Fruit fly (Drosophila melanogaster) whole organism, embryonic: ENCODE measurements around the gene CG15461.

ENCODE experiments used
- Abd-B ChIP-seq: fragments of 200-800 bp; sonication (Bioruptor generic); optimal IDR thresholded peaks from 2 replicates; lab custom pipeline; 2018; ENCODE audit warnings: missing biosample characterization, mild to moderate bottlenecking, missing genetic modification characterization, moderate library complexity
- Bteb2 ChIP-seq: fragments of 200-800 bp; sonication (Bioruptor generic); optimal IDR thresholded peaks from 2 replicates; lab custom pipeline; 2016; ENCODE audit warnings: missing biosample characterization, missing genetic modification characterization
- CG10274 ChIP-seq: fragments of 200-800 bp; sonication (Bioruptor generic); optimal IDR thresholded peaks from 3 replicates; lab custom pipeline; 2017; ENCODE audit warnings: missing biosample characterization, mild to moderate bottlenecking, missing genetic modification characterization
- CG10654 ChIP-seq: fragments of 200-800 bp; sonication (Bioruptor generic); optimal IDR thresholded peaks from 2 replicates; lab custom pipeline; 2016; ENCODE audit warnings: missing biosample characterization, missing genetic modification characterization
- CG12942 ChIP-seq: fragments of 200-800 bp; sonication (Bioruptor generic); optimal IDR thresholded peaks from 3 replicates; lab custom pipeline; 2016; ENCODE audit warnings: missing biosample characterization, missing genetic modification characterization
- CG14050 ChIP-seq: fragments of 200-800 bp; sonication (Bioruptor generic); IDR thresholded peaks from 3 replicates; pipeline ENCODE4 v1.3.6; 2022; ENCODE audit warnings: missing biosample characterization, missing genetic modification characterization
- CG14667 ChIP-seq: fragments of 200-800 bp; sonication (Bioruptor generic); IDR thresholded peaks from 2 replicates; pipeline ENCODE4 v1.3.6; 2022; ENCODE audit warnings: missing biosample characterization, missing genetic modification characterization
- CG15479 ChIP-seq: fragments of 200-800 bp; sonication (Bioruptor generic); optimal IDR thresholded peaks from 3 replicates; lab custom pipeline; 2019; ENCODE audit warnings: missing biosample characterization, mild to moderate bottlenecking, missing genetic modification characterization, moderate library complexity
- CG17328 ChIP-seq: fragments of 200-800 bp; sonication (Bioruptor generic); IDR thresholded peaks from 2 replicates; pipeline ENCODE4 v1.3.6; 2022; ENCODE audit warnings: missing biosample characterization, missing genetic modification characterization
- CG18476 ChIP-seq: fragments of 200-800 bp; sonication (Bioruptor generic); optimal IDR thresholded peaks from 2 replicates; lab custom pipeline; 2016; ENCODE audit warnings: missing biosample characterization, mild to moderate bottlenecking, missing genetic modification characterization
- CG18599 ChIP-seq: fragments of 200-800 bp; sonication (Bioruptor generic); optimal IDR thresholded peaks from 3 replicates; lab custom pipeline; 2017; ENCODE audit warnings: missing biosample characterization, missing genetic modification characterization, mild to moderate bottlenecking, moderate library complexity, missing genetic modification reagents
- CG30431 ChIP-seq: fragments of 200-800 bp; sonication (Bioruptor generic); optimal IDR thresholded peaks from 2 replicates; lab custom pipeline; 2017; ENCODE audit warnings: missing biosample characterization, missing genetic modification characterization
- CG43689 ChIP-seq: fragments of 200-800 bp; sonication (Bioruptor generic); IDR thresholded peaks from 2 replicates; pipeline ENCODE4 v1.3.6; 2022; ENCODE audit warnings: missing biosample characterization, missing genetic modification characterization
- CG4854 ChIP-seq: fragments of 200-800 bp; sonication (Bioruptor generic); optimal IDR thresholded peaks from 2 replicates; lab custom pipeline; 2016; ENCODE audit warnings: missing biosample characterization, missing genetic modification characterization, inconsistent platforms
- CG5953 ChIP-seq: fragments of 200-800 bp; sonication (Bioruptor generic); IDR thresholded peaks from 2 replicates; pipeline ENCODE4 v1.3.6; 2022; ENCODE audit warnings: missing biosample characterization, missing genetic modification characterization
- CG7271 ChIP-seq: fragments of 200-800 bp; sonication (Bioruptor generic); optimal IDR thresholded peaks from 2 replicates; lab custom pipeline; 2018; ENCODE audit warnings: missing biosample characterization, mild to moderate bottlenecking, missing genetic modification characterization, moderate library complexity
- CG7928 ChIP-seq: fragments of 200-800 bp; sonication (Bioruptor generic); optimal IDR thresholded peaks from 2 replicates; lab custom pipeline; 2017; ENCODE audit warnings: missing biosample characterization, mild to moderate bottlenecking, missing genetic modification characterization
- CG7987 ChIP-seq: fragments of 200-800 bp; sonication (Bioruptor generic); optimal IDR thresholded peaks from 2 replicates; lab custom pipeline; 2018; ENCODE audit warnings: missing biosample characterization, mild to moderate bottlenecking, missing genetic modification characterization, moderate library complexity
- CG8281 ChIP-seq: fragments of 200-800 bp; sonication (Bioruptor generic); optimal IDR thresholded peaks from 2 replicates; lab custom pipeline; 2018; ENCODE audit warnings: missing biosample characterization, mild to moderate bottlenecking, missing genetic modification characterization, moderate library complexity
- CG8388 ChIP-seq: fragments of 200-800 bp; sonication (Bioruptor generic); optimal IDR thresholded peaks from 2 replicates; lab custom pipeline; 2019; ENCODE audit warnings: missing biosample characterization, mild to moderate bottlenecking, missing genetic modification characterization, moderate library complexity
- CHES-1-like ChIP-seq: fragments of 200-800 bp; sonication (Bioruptor generic); optimal IDR thresholded peaks from 2 replicates; lab custom pipeline; 2016; ENCODE audit warnings: missing biosample characterization, missing genetic modification characterization
- Doc2 ChIP-seq: fragments of 200-800 bp; sonication (Bioruptor generic); IDR thresholded peaks from 2 replicates; pipeline ENCODE4 v1.3.6; 2022; ENCODE audit warnings: missing biosample characterization, missing genetic modification characterization
- Drgx ChIP-seq: fragments of 200-800 bp; sonication (Bioruptor generic); IDR thresholded peaks from 2 replicates; pipeline ENCODE4 v1.3.6; 2022; ENCODE audit warnings: missing biosample characterization, missing genetic modification characterization
- E2f2 ChIP-seq: fragments of 200-800 bp; sonication (Bioruptor generic); IDR thresholded peaks from 2 replicates; pipeline ENCODE4 v1.3.6; 2022; ENCODE audit warnings: missing biosample characterization, missing genetic modification characterization
- Elba2 ChIP-seq: fragments of 200-800 bp; sonication (Bioruptor generic); optimal IDR thresholded peaks from 3 replicates; lab custom pipeline; 2016; ENCODE audit warnings: missing biosample characterization, missing genetic modification characterization
- Lhr ChIP-seq: fragments of 200-800 bp; sonication (Bioruptor generic); optimal IDR thresholded peaks from 3 replicates; lab custom pipeline; 2017; ENCODE audit warnings: mild to moderate bottlenecking, missing biosample characterization, missing genetic modification reagents, missing genetic modification characterization
- Mrtf ChIP-seq: fragments of 200-800 bp; sonication (Bioruptor generic); IDR thresholded peaks from 3 replicates; pipeline ENCODE4 v1.3.6; 2022; ENCODE audit warnings: missing biosample characterization, missing genetic modification characterization
- Neu2 ChIP-seq: fragments of 200-800 bp; sonication (Bioruptor generic); optimal IDR thresholded peaks from 3 replicates; lab custom pipeline; 2016; ENCODE audit warnings: missing biosample characterization, missing genetic modification characterization, borderline replicate concordance
- Ptx1 ChIP-seq: fragments of 200-800 bp; sonication (Bioruptor generic); IDR thresholded peaks from 2 replicates; pipeline ENCODE4 v1.3.6; 2022; ENCODE audit warnings: missing biosample characterization, missing genetic modification characterization
- Stat92E ChIP-seq, 3 experiments: fragments of >200 bp in 2 of 3; fragments of 200-800 bp in 1 of 3; sonication (Bioruptor generic) in 1 of 3; optimal IDR thresholded peaks; 2 replicates each; lab custom pipeline; 2017 to 2019; ENCODE audit warnings: missing biosample characterization in 3 of 3, missing genetic modification characterization in 3 of 3, mild to moderate bottlenecking in 1 of 3, moderate library complexity in 1 of 3
- TFAM ChIP-seq: fragments of 200-800 bp; sonication (Bioruptor generic); optimal IDR thresholded peaks from 2 replicates; lab custom pipeline; 2017; ENCODE audit warnings: missing biosample characterization, missing genetic modification characterization, inconsistent platforms
- ab ChIP-seq: fragments of 200-800 bp; sonication (Bioruptor generic); optimal IDR thresholded peaks from 2 replicates; lab custom pipeline; 2016; ENCODE audit warnings: missing biosample characterization, missing genetic modification characterization
- abd-A ChIP-seq: fragments of 200-800 bp; sonication (Bioruptor generic); optimal IDR thresholded peaks from 3 replicates; lab custom pipeline; 2019; ENCODE audit warnings: missing biosample characterization, mild to moderate bottlenecking, missing genetic modification characterization, moderate library complexity
- aop ChIP-seq: fragments of 200-800 bp; sonication (Bioruptor generic); IDR thresholded peaks from 2 replicates; pipeline ENCODE4 v1.3.6; 2022; ENCODE audit warnings: missing biosample characterization, missing genetic modification characterization
- ap ChIP-seq: fragments of 200-800 bp; sonication (Bioruptor generic); IDR thresholded peaks from 2 replicates; pipeline ENCODE4 v1.3.6; 2022; ENCODE audit warnings: missing biosample characterization, missing genetic modification characterization
- ase ChIP-seq: fragments of 200-800 bp; sonication (Bioruptor generic); IDR thresholded peaks from 3 replicates; pipeline ENCODE4 v1.3.6; 2022; ENCODE audit warnings: missing biosample characterization, missing genetic modification characterization
- ato ChIP-seq: fragments of 200-800 bp; sonication (Bioruptor generic); IDR thresholded peaks from 2 replicates; pipeline ENCODE4 v1.3.6; 2022; ENCODE audit warnings: missing biosample characterization, missing genetic modification characterization; ENCODE audit not compliant: partially characterized antibody
- az2 ChIP-seq: fragments of 200-800 bp; sonication (Bioruptor generic); optimal IDR thresholded peaks from 3 replicates; lab custom pipeline; 2016; ENCODE audit warnings: missing biosample characterization, missing genetic modification characterization
- caup ChIP-seq: fragments of 200-800 bp; sonication (Bioruptor generic); optimal IDR thresholded peaks from 3 replicates; lab custom pipeline; 2017; ENCODE audit warnings: missing biosample characterization, mild to moderate bottlenecking, missing genetic modification characterization, moderate library complexity; ENCODE audit not compliant: severe bottlenecking
- dpn ChIP-seq, 2 experiments: fragments of 200-800 bp; sonication (Bioruptor generic); optimal IDR thresholded peaks; 3 replicates each; lab custom pipeline; 2016; ENCODE audit warnings: missing biosample characterization in 2 of 2, missing genetic modification characterization in 2 of 2
- eyg ChIP-seq: fragments of 200-800 bp; sonication (Bioruptor generic); optimal IDR thresholded peaks from 3 replicates; lab custom pipeline; 2016; ENCODE audit warnings: missing biosample characterization, missing genetic modification characterization
- gcm2 ChIP-seq: fragments of 200-800 bp; sonication (Bioruptor generic); optimal IDR thresholded peaks from 2 replicates; lab custom pipeline; 2016; ENCODE audit warnings: missing biosample characterization, missing genetic modification characterization
- ham ChIP-seq: fragments of 200-800 bp; sonication (Bioruptor generic); IDR thresholded peaks from 2 replicates; pipeline ENCODE4 v1.3.6; 2022; ENCODE audit warnings: missing biosample characterization, missing genetic modification characterization
- nau ChIP-seq: fragments of 200-800 bp; sonication (Bioruptor generic); optimal IDR thresholded peaks from 3 replicates; lab custom pipeline; 2017; ENCODE audit warnings: missing biosample characterization, mild to moderate bottlenecking, missing genetic modification characterization, missing genetic modification reagents
- oc ChIP-seq: fragments of 200-800 bp; sonication (Bioruptor generic); optimal IDR thresholded peaks from 2 replicates; lab custom pipeline; 2018; ENCODE audit warnings: missing biosample characterization, mild to moderate bottlenecking, missing genetic modification characterization, moderate library complexity
- repo ChIP-seq: fragments of 200-800 bp; sonication (Bioruptor generic); optimal IDR thresholded peaks from 2 replicates; lab custom pipeline; 2016; ENCODE audit warnings: missing biosample characterization, missing genetic modification characterization
- ro ChIP-seq: fragments of 200-800 bp; sonication (Bioruptor generic); IDR thresholded peaks from 2 replicates; pipeline ENCODE4 v1.3.6; 2022; ENCODE audit warnings: missing biosample characterization, missing genetic modification characterization
- slp2 ChIP-seq: fragments of 200-800 bp; sonication (Bioruptor generic); optimal IDR thresholded peaks from 2 replicates; lab custom pipeline; 2016; ENCODE audit warnings: missing biosample characterization, missing genetic modification characterization
- sug ChIP-seq: fragments of 200-800 bp; optimal IDR thresholded peaks from 2 replicates; lab custom pipeline; 2019; ENCODE audit warnings: missing biosample characterization, mild to moderate bottlenecking, missing genetic modification characterization, moderate library complexity
- toy ChIP-seq: fragments of 200-800 bp; sonication (Bioruptor generic); IDR thresholded peaks from 2 replicates; pipeline ENCODE4 v1.3.6; 2022; ENCODE audit warnings: missing biosample characterization, missing genetic modification characterization
- trem ChIP-seq: fragments of 200-800 bp; optimal IDR thresholded peaks from 3 replicates; lab custom pipeline; 2019; ENCODE audit warnings: missing biosample characterization, mild to moderate bottlenecking, missing genetic modification characterization, moderate library complexity

The CG15461 gene

dm6 chrX:20480382-20480781, 5.6 kb upstream of the CG15461 start (continued):
- TF ChIP-seq Stat92E (GFP tag; optimal IDR thresholded peaks at IDR 0.05; lab: Kevin White, UChicago) (no peak), CG8281 (tag; lab: Kevin White, UChicago) (peak; percentile 17), CG10654 (peak; percentile 70), ap (GFP tag; lab: Robert Waterston, UW) (peak; percentile 59), CG5953 (no peak), Lhr (GFP tag; lab: Kevin White, UChicago) (no peak), Ptx1 (GFP tag; lab: Robert Waterston, UW) (peak; percentile 38; the same call in 1 of the 2 replicates), CG18476 (GFP tag; lab: Kevin White, UChicago) (peak; percentile 35), Drgx (GFP tag; lab: Robert Waterston, UW) (peak; percentile 66), CG4854 (GFP tag; lab: Kevin White, UChicago) (peak; percentile 29), ase (GFP tag; lab: Robert Waterston, UW) (no peak), CG7987 (GFP tag; lab: Kevin White, UChicago) (no peak), Doc2 (no peak), CG8388 (peak; percentile 73), CHES-1-like (peak; percentile 68), CG30431 (peak; percentile 71), repo (peak; percentile 75), aop (peak; percentile 62; the same call in 1 of the 2 replicates), CG10274 (GFP tag; lab: Kevin White, UChicago) (no peak), az2 (GFP tag; lab: Kevin White, UChicago) (peak; percentile 78), CG18599 (peak; percentile 79), ab (GFP tag; lab: Kevin White, UChicago) (peak; percentile 9), nau (GFP tag; lab: Kevin White, UChicago) (no peak), oc (peak; percentile 64), Neu2 (no peak), CG15479 (GFP tag; lab: Kevin White, UChicago) (peak; percentile 4), abd-A (no peak), ham (no peak), eyg (no peak), ato (GFP tag; lab: Robert Waterston, UW) (no peak), CG43689 (peak; percentile 20; the same call in 1 of the 2 replicates), caup (GFP tag; lab: Kevin White, UChicago) (peak; percentile 40), CG7928 (no peak), CG17328 (GFP tag; lab: Robert Waterston, UW) (peak; percentile 76), slp2 (GFP tag; lab: Kevin White, UChicago) (peak; percentile 71), CG14050 (peak; percentile 53), Elba2 (GFP tag; lab: Kevin White, UChicago) (peak; percentile 30), CG7271 (peak; percentile 37), Mrtf (GFP tag; lab: Robert Waterston, UW) (no peak), trem (tag; lab: Kevin White, UChicago) (peak; percentile 34), Bteb2 (peak; percentile 64), E2f2 (GFP tag; lab: Robert Waterston, UW) (peak; percentile 41; the same call in 1 of the 2 replicates), sug (tag; lab: Kevin White, UChicago) (no peak), ro (no peak), CG12942 (GFP tag; lab: Kevin White, UChicago) (peak; percentile 63), TFAM (GFP tag; lab: Kevin White, UChicago) (no peak), dpn (GFP tag; optimal IDR thresholded peaks at IDR 0.05; lab: Kevin White, UChicago) (peak; percentile 60 to 81), toy (GFP tag; lab: Robert Waterston, UW) (no peak), CG14667 (GFP tag; lab: Robert Waterston, UW) (0 out of 2 replicates have a peak, but pooled peaks have one; percentile 10), gcm2 (GFP tag; lab: Kevin White, UChicago) (peak; percentile 29), Abd-B (GFP tag; lab: Kevin White, UChicago) (peak; percentile 67)
